Worm (Caenorhabditis elegans): ENCODE data around the gene srab-18.

DNA sequence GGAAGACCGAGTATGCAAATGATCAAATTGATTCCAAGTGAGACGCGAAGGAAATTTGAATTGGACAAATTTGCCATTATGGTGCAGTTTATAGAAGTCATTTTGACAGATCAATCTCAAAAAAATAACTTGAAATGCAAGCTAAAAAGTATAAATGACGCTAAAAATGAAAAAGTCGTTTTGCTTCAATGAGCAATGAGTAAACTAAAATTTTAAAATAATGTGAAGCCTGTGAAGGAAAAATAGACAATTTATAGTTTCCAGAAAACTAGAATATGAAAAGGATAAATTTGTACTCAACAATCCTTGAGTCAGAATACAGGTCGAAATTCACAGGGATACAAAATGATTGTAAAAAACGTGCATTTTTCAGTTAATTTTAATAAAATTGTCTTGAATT lies 2.9 kb downstream of the srab-18 start, which contains the start of gene srab-17:
- TF ChIP-seq ama-1 (optimal IDR thresholded peaks at IDR 0.05) (no peak), nhr-77 (tag; optimal IDR thresholded peaks at IDR 0.05) (no peak), nhr-12 (tag; optimal IDR thresholded peaks at IDR 0.05) (no peak), elt-1 (tag; optimal IDR thresholded peaks at IDR 0.05) (no peak), pqm-1 (tag; optimal IDR thresholded peaks at IDR 0.05) (no peak), unc-62 (GFP tag; optimal IDR thresholded peaks at IDR 0.05) (no peak), nhr-11 (tag; optimal IDR thresholded peaks at IDR 0.05) (no peak), elt-2 (tag; optimal IDR thresholded peaks at IDR 0.05) (no peak), nhr-76 (tag; optimal IDR thresholded peaks at IDR 0.05) (no peak), nfya-1 (tag; optimal IDR thresholded peaks at IDR 0.05; ENCODE audit: insufficient read depth) (no peak)
